Worm (Caenorhabditis elegans): ENCODE results near the gene nspb-1.

- TF ChIP-seq ama-1 (optimal IDR thresholded peaks at IDR 0.05) (no peak), nhr-11 (tag; optimal IDR thresholded peaks at IDR 0.05) (no peak)
These were observed 30.3 kb upstream of the nspb-1 start, which contains the start of gene C01B10.3 for ce11 chrIV:6621252-6621651.

Measured in whole organism, L2 larva.